Worm (Caenorhabditis elegans) whole organism, young adult: Measurements from ENCODE around the gene gpx-6.

Source experiments
- B0019.2 ChIP-seq: fragments of 200-800 bp; sonication (Bioruptor generic); conservative IDR thresholded peaks from 2 replicates; pipeline ENCODE4 v1.3.6; 2022; ENCODE audit warnings: missing genetic modification reagents, missing genetic modification characterization, missing compliant biosample characterization
- F22D6.2 ChIP-seq: sonication (generic microtip); optimal IDR thresholded peaks from 2 replicates; lab custom pipeline; 2016; ENCODE audit warnings: mild to moderate bottlenecking, missing genetic modification characterization, missing compliant biosample characterization
- F23B12.7 ChIP-seq: sonication (generic microtip); optimal IDR thresholded peaks from 2 replicates; lab custom pipeline; 2017; ENCODE audit warnings: missing genetic modification characterization, mild to moderate bottlenecking, missing compliant biosample characterization, antibody characterized with exemption, moderate library complexity; ENCODE audit not compliant: insufficient read depth
- F33H1.4 ChIP-seq: fragments of 200-800 bp; sonication (Bioruptor generic); IDR thresholded peaks from 2 replicates; pipeline ENCODE4 v1.3.6; 2022; ENCODE audit warnings: missing genetic modification reagents, missing genetic modification characterization, missing compliant biosample characterization
- F49E8.2 ChIP-seq: sonication (generic microtip); optimal IDR thresholded peaks from 3 replicates; lab custom pipeline; 2017; ENCODE audit warnings: missing genetic modification characterization, mild to moderate bottlenecking, missing compliant biosample characterization, antibody characterized with exemption, moderate library complexity; ENCODE audit not compliant: insufficient read depth
- F55B11.4 ChIP-seq: sonication (generic microtip); optimal IDR thresholded peaks from 2 replicates; lab custom pipeline; 2016; ENCODE audit warnings: missing compliant biosample characterization, missing genetic modification characterization, borderline replicate concordance; ENCODE audit not compliant: insufficient read depth
- F57C9.4 ChIP-seq: sonication (generic microtip); optimal IDR thresholded peaks from 2 replicates; lab custom pipeline; 2017; ENCODE audit warnings: mild to moderate bottlenecking, missing genetic modification characterization, missing compliant biosample characterization
- Y53F4B.3 ChIP-seq: fragments of 200-800 bp; sonication (Bioruptor generic); IDR thresholded peaks from 2 replicates; pipeline ENCODE4 v1.3.6; 2022; ENCODE audit warnings: missing genetic modification reagents, missing genetic modification characterization, missing compliant biosample characterization
- Y53G8AR.9 ChIP-seq: fragments of 200-800 bp; sonication (Bioruptor generic); conservative IDR thresholded peaks from 2 replicates; pipeline ENCODE4 v1.3.6; 2022; ENCODE audit warnings: missing genetic modification reagents, missing genetic modification characterization, missing compliant biosample characterization
- Y56A3A.18 ChIP-seq: fragments of 200-800 bp; sonication (Bioruptor generic); IDR thresholded peaks from 2 replicates; pipeline ENCODE4 v1.3.6; 2022; ENCODE audit warnings: missing genetic modification reagents, missing genetic modification characterization, missing compliant biosample characterization
- ama-1 ChIP-seq, 3 experiments: fragments of 150-350 bp in 1 of 3; sonication (generic microtip) in 2 of 3; optimal IDR thresholded peaks; 2 replicates each; lab custom pipeline; 2014 to 2018; ENCODE audit warnings: missing biosample characterization in 2 of 3, missing genetic modification characterization in 2 of 3, missing genetic modification reagents in 2 of 3
- aptf-2 ChIP-seq: fragments of 200-800 bp; sonication (Bioruptor generic); conservative IDR thresholded peaks from 2 replicates; pipeline ENCODE4 v1.3.6; 2022; ENCODE audit warnings: missing genetic modification reagents, missing genetic modification characterization, missing compliant biosample characterization
- aptf-3 ChIP-seq: fragments of 200-800 bp; sonication (Bioruptor generic); IDR thresholded peaks from 2 replicates; pipeline ENCODE4 v1.3.6; 2022; ENCODE audit warnings: missing genetic modification characterization, missing compliant biosample characterization
- attf-5 ChIP-seq: fragments of 200-800 bp; sonication (Bioruptor generic); optimal IDR thresholded peaks from 2 replicates; lab custom pipeline; 2018; ENCODE audit warnings: mild to moderate bottlenecking, missing genetic modification characterization, missing compliant biosample characterization
- attf-6 ChIP-seq: fragments of 200-800 bp; sonication (Bioruptor generic); IDR thresholded peaks from 2 replicates; pipeline ENCODE4 v1.3.6; 2022; ENCODE audit warnings: missing genetic modification reagents, missing genetic modification characterization, missing compliant biosample characterization
- bed-1 ChIP-seq: fragments of 200-800 bp; sonication (Bioruptor generic); IDR thresholded peaks from 2 replicates; pipeline ENCODE4 v1.3.6; 2022; ENCODE audit warnings: missing genetic modification reagents, missing genetic modification characterization, missing compliant biosample characterization
- bed-2 ChIP-seq: fragments of 200-800 bp; sonication (Bioruptor generic); IDR thresholded peaks from 2 replicates; pipeline ENCODE4 v1.3.6; 2022; ENCODE audit warnings: missing genetic modification reagents, missing genetic modification characterization, missing compliant biosample characterization
- ccch-3 ChIP-seq: fragments of 200-800 bp; sonication (Bioruptor generic); optimal IDR thresholded peaks from 2 replicates; lab custom pipeline; 2018; ENCODE audit warnings: mild to moderate bottlenecking, missing genetic modification characterization, missing compliant biosample characterization
- chd-7 ChIP-seq: sonication (generic microtip); optimal IDR thresholded peaks from 2 replicates; lab custom pipeline; 2016; ENCODE audit warnings: mild to moderate bottlenecking, missing genetic modification characterization, moderate library complexity, missing compliant biosample characterization
- die-1 ChIP-seq: sonication (generic microtip); optimal IDR thresholded peaks from 2 replicates; lab custom pipeline; 2016; ENCODE audit warnings: missing genotype, mild to moderate bottlenecking, missing genetic modification characterization, missing compliant biosample characterization
- dpff-1 ChIP-seq: sonication (generic microtip); optimal IDR thresholded peaks from 2 replicates; lab custom pipeline; 2017; ENCODE audit warnings: mild to moderate bottlenecking, missing genetic modification characterization, missing compliant biosample characterization
- efl-1 ChIP-seq: fragments of 150-350 bp; optimal IDR thresholded peaks from 2 replicates; lab custom pipeline; 2014; ENCODE audit warnings: missing biosample characterization, missing genetic modification reagents, missing genetic modification characterization
- gei-17 ChIP-seq: fragments of 200-800 bp; sonication (Bioruptor generic); optimal IDR thresholded peaks from 2 replicates; lab custom pipeline; 2018; ENCODE audit warnings: mild to moderate bottlenecking, missing genetic modification characterization, missing compliant biosample characterization
- hmg-1.2 ChIP-seq: fragments of 200-800 bp; sonication (Bioruptor generic); IDR thresholded peaks from 2 replicates; pipeline ENCODE4 v1.3.6; 2022; ENCODE audit warnings: missing genetic modification reagents, missing genetic modification characterization, missing compliant biosample characterization
- let-607 ChIP-seq, 2 experiments: fragments of 200-800 bp in 1 of 2; sonication (Bioruptor generic) in 1 of 2; sonication (generic microtip) in 1 of 2; optimal IDR thresholded peaks; 2 replicates each; lab custom pipeline; 2016 to 2018; ENCODE audit warnings: mild to moderate bottlenecking in 2 of 2, missing compliant biosample characterization in 2 of 2, missing genetic modification characterization in 2 of 2, moderate library complexity in 2 of 2, missing genotype in 1 of 2
- lin-40 ChIP-seq: sonication (generic microtip); optimal IDR thresholded peaks from 2 replicates; lab custom pipeline; 2016; ENCODE audit warnings: missing genetic modification characterization, mild to moderate bottlenecking, missing compliant biosample characterization, missing genotype, missing genetic modification reagents
- lsl-1 ChIP-seq: fragments of 200-800 bp; sonication (Bioruptor generic); optimal IDR thresholded peaks from 2 replicates; lab custom pipeline; 2018; ENCODE audit warnings: mild to moderate bottlenecking, missing genetic modification characterization, moderate library complexity, missing compliant biosample characterization
- lsy-27 ChIP-seq: sonication (generic microtip); optimal IDR thresholded peaks from 2 replicates; lab custom pipeline; 2017; ENCODE audit warnings: missing genetic modification characterization, mild to moderate bottlenecking, missing compliant biosample characterization, antibody characterized with exemption, missing genotype, borderline replicate concordance; ENCODE audit not compliant: insufficient read depth
- madf-10 ChIP-seq: sonication (generic microtip); optimal IDR thresholded peaks from 2 replicates; lab custom pipeline; 2016; ENCODE audit warnings: mild to moderate bottlenecking, missing genetic modification characterization, missing compliant biosample characterization
- madf-6 ChIP-seq: fragments of 200-800 bp; sonication (Bioruptor generic); IDR thresholded peaks from 2 replicates; pipeline ENCODE4 v1.3.6; 2022; ENCODE audit warnings: missing genetic modification reagents, missing genetic modification characterization, missing compliant biosample characterization
- madf-8 ChIP-seq: fragments of 200-800 bp; sonication (Bioruptor generic); conservative IDR thresholded peaks from 2 replicates; pipeline ENCODE4 v1.3.6; 2022; ENCODE audit warnings: missing genetic modification reagents, missing genetic modification characterization, missing compliant biosample characterization
- mel-28 ChIP-seq: sonication (generic microtip); optimal IDR thresholded peaks from 2 replicates; lab custom pipeline; 2016; ENCODE audit warnings: borderline replicate concordance, mild to moderate bottlenecking, missing genetic modification characterization, missing compliant biosample characterization
- nfya-2 ChIP-seq: fragments of 200-800 bp; sonication (Bioruptor generic); IDR thresholded peaks from 2 replicates; pipeline ENCODE4 v1.3.6; 2022; ENCODE audit warnings: missing genetic modification reagents, missing genetic modification characterization, missing compliant biosample characterization
- nhr-179 ChIP-seq: sonication (generic microtip); optimal IDR thresholded peaks from 2 replicates; lab custom pipeline; 2016; ENCODE audit warnings: mild to moderate bottlenecking, missing genetic modification characterization, missing compliant biosample characterization
- nhr-27 ChIP-seq: fragments of 200-800 bp; sonication (Bioruptor generic); optimal IDR thresholded peaks from 2 replicates; lab custom pipeline; 2018; ENCODE audit warnings: mild to moderate bottlenecking, missing genetic modification characterization, moderate library complexity, missing compliant biosample characterization
- pha-4 ChIP-seq: fragments of 150-350 bp; sonication (generic microtip); optimal IDR thresholded peaks from 2 replicates; lab custom pipeline; 2014; ENCODE audit warnings: missing biosample characterization, missing genetic modification reagents, missing genetic modification characterization
- snpc-1.1 ChIP-seq: sonication (generic microtip); optimal IDR thresholded peaks from 2 replicates; lab custom pipeline; 2017; ENCODE audit warnings: missing genetic modification characterization, mild to moderate bottlenecking, missing compliant biosample characterization, antibody characterized with exemption, moderate library complexity, missing genotype, missing genetic modification reagents; ENCODE audit not compliant: insufficient read depth
- snpc-1.3 ChIP-seq: sonication (generic microtip); optimal IDR thresholded peaks from 2 replicates; lab custom pipeline; 2017; ENCODE audit warnings: missing genetic modification characterization, mild to moderate bottlenecking, missing compliant biosample characterization, antibody characterized with exemption, moderate library complexity, missing genotype, missing genetic modification reagents; ENCODE audit not compliant: insufficient read depth
- tbp1 ChIP-seq: fragments of 200-800 bp; sonication (Bioruptor generic); optimal IDR thresholded peaks from 2 replicates; lab custom pipeline; 2018; ENCODE audit warnings: mild to moderate bottlenecking, missing genetic modification characterization, missing compliant biosample characterization
- unc-130 ChIP-seq: sonication (generic microtip); optimal IDR thresholded peaks from 2 replicates; lab custom pipeline; 2016; ENCODE audit warnings: missing genetic modification reagents, missing genetic modification characterization, missing compliant biosample characterization
- unc-62 ChIP-seq: fragments of 150-350 bp; optimal IDR thresholded peaks from 2 replicates; lab custom pipeline; 2014; ENCODE audit warnings: missing biosample characterization, missing genetic modification reagents, missing genetic modification characterization
- xnd-1 ChIP-seq: sonication (generic microtip); optimal IDR thresholded peaks from 2 replicates; lab custom pipeline; 2016; ENCODE audit warnings: missing genotype, missing genetic modification reagents, missing genetic modification characterization, missing compliant biosample characterization
- zim-3 ChIP-seq: sonication (generic microtip); optimal IDR thresholded peaks from 2 replicates; lab custom pipeline; 2017; ENCODE audit warnings: mild to moderate bottlenecking, missing genetic modification characterization, moderate library complexity, missing compliant biosample characterization
- ztf-22 ChIP-seq: fragments of 200-800 bp; sonication (Bioruptor generic); optimal IDR thresholded peaks from 2 replicates; lab custom pipeline; 2018; ENCODE audit warnings: mild to moderate bottlenecking, missing genetic modification characterization, moderate library complexity, missing compliant biosample characterization

Gene gpx-6

DNA sequence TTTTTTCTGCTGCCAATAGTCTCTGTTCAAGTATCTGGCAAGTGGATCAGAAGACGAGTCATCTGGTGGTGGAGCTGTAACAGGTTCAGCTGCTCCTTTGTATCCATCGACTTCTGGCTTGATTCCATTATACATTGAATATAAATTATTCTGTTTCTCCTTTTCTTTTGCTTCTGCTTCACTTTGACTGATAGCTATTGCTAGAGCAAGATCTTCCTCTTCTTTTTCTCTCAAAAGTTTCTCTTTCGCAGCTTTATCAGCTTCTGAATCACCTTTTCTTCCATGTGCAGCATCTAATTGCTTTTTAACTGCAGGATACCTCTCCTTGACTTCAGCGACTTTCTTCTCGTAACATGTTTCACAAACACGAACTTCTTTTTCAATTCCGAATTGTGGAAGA is 18.4 kb upstream of the gpx-6 start:
- TF ChIP-seq ama-1 (optimal IDR thresholded peaks at IDR 0.05; lab: Kevin White, UChicago) = no peak
- TF ChIP-seq ama-1 (GFP tag; optimal IDR thresholded peaks at IDR 0.05; lab: Kevin White, UChicago) = no peak
- no peak for TF ChIP-seq madf-10 (tag; lab: Kevin White, UChicago)
- TF ChIP-seq pha-4 (tag; lab: Kevin White, UChicago) = no peak
- no peak for TF ChIP-seq Y56A3A.18 (GFP tag; lab: Robert Waterston, UW)
- no peak for TF ChIP-seq let-607 (tag; optimal IDR thresholded peaks at IDR 0.05; lab: Kevin White, UChicago)

DNA sequence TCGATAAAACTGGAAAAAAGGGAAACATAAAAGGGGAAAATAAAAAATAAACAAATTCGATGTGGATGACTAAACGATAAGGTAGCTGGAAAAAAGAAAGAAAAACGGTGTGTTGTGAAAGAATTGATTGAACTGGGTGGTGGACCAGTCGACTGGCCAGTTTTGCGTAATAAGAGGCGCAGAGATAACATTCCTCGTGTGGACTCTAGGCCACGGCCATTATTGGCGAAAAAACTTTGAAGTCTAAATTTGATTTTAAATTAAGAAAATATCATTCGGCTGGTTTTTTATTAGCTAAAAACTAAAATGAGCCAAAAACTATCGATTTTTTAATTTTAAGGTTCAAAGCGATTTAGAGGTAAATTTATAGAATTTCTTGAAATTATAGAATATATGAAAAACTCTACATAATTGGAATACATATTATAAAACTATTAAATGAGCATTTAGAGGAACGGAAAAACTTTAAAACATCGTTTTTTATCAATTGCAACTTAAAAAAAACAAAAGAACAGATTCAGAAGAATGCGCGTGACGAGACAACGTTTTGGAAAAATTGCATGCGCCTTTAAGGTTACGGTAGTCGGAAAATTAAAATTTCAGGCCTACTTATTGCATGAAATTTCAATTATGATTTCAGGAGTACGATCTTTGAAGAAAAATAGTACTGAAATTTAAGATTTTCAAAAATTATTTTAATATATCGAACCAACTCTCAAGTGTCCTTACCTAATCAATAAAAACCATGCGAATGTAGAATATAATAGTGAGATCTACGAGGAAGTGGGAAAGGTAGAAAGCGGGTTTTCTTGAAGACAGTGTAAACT is 16.5 kb upstream of the gpx-6 start, which contains the start of gene hgrs-1:
TSS of gene hgrs-1 (minus strand) at position 777 of the 827 bp plus-strand sequence.
- TF ChIP-seq bed-1 (GFP tag; lab: Robert Waterston, UW) = no peak
- no peak for TF ChIP-seq F22D6.2 (tag; lab: Kevin White, UChicago)
- TF ChIP-seq attf-6 (GFP tag; lab: Robert Waterston, UW) = no peak
- TF ChIP-seq madf-6 = peak; percentile 98
- no peak for TF ChIP-seq F49E8.2
- TF ChIP-seq nfya-2 (GFP tag; lab: Robert Waterston, UW) = no peak
- TF ChIP-seq nhr-179 (tag; lab: Kevin White, UChicago) = no peak
- TF ChIP-seq attf-5 (GFP tag; lab: Kevin White, UChicago) = peak; percentile 35
- no peak for TF ChIP-seq unc-130 (GFP tag; lab: Kevin White, UChicago)
- no peak for TF ChIP-seq chd-7 (tag; lab: Kevin White, UChicago)
- no peak for TF ChIP-seq lsy-27
- no peak for TF ChIP-seq aptf-3 (GFP tag; lab: Robert Waterston, UW)
- no peak for TF ChIP-seq F57C9.4
- peak; percentile 94 for TF ChIP-seq madf-8
- no peak for TF ChIP-seq die-1 (tag; lab: Kevin White, UChicago)
- peak; percentile 87 for TF ChIP-seq lsl-1 (GFP tag; lab: Kevin White, UChicago)
- no peak for TF ChIP-seq lin-40 (tag; lab: Kevin White, UChicago)
- TF ChIP-seq gei-17 (GFP tag; lab: Kevin White, UChicago) = no peak
- no peak for TF ChIP-seq nhr-27
- no peak for TF ChIP-seq bed-2 (GFP tag; lab: Robert Waterston, UW)
- TF ChIP-seq F33H1.4 = peak; percentile 43
- no peak for TF ChIP-seq snpc-1.1 (tag; lab: Kevin White, UChicago)
- no peak for TF ChIP-seq unc-62 (GFP tag; lab: Kevin White, UChicago)
- TF ChIP-seq ccch-3 (GFP tag; lab: Kevin White, UChicago) = no peak
- TF ChIP-seq tbp1 (GFP tag; lab: Kevin White, UChicago) = no peak
- no peak; the same call in 1 of the 2 replicates for TF ChIP-seq hmg-1.2 (GFP tag; lab: Robert Waterston, UW)
- TF ChIP-seq F55B11.4 (tag; lab: Kevin White, UChicago) = no peak
- TF ChIP-seq Y53G8AR.9 (GFP tag; lab: Robert Waterston, UW) = no peak
- TF ChIP-seq ztf-22 (GFP tag; lab: Kevin White, UChicago) = no peak
- no peak for TF ChIP-seq aptf-2
- no peak for TF ChIP-seq dpff-1
- TF ChIP-seq mel-28 = no peak
- no peak for TF ChIP-seq F23B12.7
- TF ChIP-seq B0019.2 = no peak
- no peak for TF ChIP-seq snpc-1.3 (tag; lab: Kevin White, UChicago)
- no peak for TF ChIP-seq zim-3 (tag; lab: Kevin White, UChicago)
- peak; percentile 86 for TF ChIP-seq xnd-1 (tag; lab: Kevin White, UChicago)
- TF ChIP-seq efl-1 = peak; percentile 36
- no peak for TF ChIP-seq Y53F4B.3 (GFP tag; lab: Robert Waterston, UW)
